Fruit fly (Drosophila melanogaster): Measurements from ENCODE around the gene CG5078.

Gene CG5078

DNA sequence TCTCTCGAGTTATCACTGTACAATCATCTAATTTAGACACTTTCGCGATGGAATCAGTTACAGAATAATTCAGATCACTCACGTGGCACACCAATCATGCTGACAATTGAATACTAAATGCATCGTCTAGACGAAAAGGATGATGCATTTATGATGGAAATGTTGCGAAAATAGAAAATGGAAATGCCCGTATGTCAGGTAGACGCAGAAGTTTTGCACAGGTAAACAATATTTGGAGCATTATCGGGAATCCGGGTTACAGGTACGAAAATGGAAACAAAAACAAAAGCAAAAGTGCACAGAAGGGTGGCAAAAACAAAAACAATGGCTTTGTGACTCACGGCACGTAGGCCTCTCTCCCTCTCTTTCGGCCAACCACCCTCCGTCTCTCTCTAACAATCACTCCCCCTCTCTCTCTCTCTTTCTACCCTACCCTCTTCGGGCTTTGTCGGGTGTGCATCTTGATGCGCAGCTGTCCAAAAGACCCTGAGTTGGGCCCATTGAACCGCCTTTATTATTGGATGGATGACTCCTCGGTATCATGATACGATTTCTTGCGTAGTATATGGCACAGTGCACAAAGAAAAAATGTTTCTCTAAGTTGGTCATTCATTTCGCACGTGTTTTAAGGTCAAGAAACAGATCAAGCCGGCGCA lies 11.5 kb downstream of the CG5078 start:
- TF ChIP-seq noc (tag; optimal IDR thresholded peaks at IDR 0.05) = no peak

DNA sequence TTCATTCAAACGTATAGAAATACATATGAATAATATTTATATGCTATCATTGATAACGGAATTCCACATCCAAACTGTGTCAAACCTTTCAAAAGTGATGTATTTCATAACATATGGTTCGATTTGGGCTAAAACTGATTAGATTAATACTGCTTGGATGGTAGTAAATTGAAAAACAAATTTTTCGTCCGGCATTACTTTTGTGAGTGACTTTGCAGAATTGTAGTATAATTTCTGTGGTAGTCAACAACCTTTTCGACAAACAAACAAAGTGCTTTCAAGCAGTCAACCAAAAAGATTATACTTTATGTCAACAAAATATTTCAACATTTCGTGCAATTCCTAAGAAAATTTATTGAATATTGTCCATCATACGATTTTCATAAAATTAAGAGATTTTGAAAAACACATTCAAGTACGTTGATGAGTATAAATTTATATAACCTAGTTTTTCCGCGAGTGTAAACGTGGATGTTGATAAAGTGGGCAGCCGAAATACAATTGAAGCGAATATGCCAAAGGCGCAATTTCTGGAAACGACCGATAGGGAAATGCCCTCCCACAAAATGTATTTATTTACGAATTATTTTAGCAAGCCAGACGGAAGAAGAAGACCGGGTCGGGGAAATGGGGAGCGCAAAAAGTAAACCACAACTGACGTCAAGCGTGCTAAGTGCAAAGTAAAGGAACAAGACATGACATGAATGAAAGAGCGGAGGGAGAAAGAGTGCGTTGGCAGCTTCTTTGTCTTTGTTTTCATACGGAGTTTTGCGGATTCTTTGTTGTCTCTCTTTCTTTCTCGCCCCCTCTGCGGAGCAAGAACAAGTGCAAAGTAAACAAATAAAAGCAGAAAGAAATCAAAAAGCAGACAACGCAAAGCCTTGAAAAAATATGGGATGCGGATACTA lies 12.3 kb downstream of the CG5078 start:
- TF ChIP-seq noc (tag; optimal IDR thresholded peaks at IDR 0.05) = no peak

DNA sequence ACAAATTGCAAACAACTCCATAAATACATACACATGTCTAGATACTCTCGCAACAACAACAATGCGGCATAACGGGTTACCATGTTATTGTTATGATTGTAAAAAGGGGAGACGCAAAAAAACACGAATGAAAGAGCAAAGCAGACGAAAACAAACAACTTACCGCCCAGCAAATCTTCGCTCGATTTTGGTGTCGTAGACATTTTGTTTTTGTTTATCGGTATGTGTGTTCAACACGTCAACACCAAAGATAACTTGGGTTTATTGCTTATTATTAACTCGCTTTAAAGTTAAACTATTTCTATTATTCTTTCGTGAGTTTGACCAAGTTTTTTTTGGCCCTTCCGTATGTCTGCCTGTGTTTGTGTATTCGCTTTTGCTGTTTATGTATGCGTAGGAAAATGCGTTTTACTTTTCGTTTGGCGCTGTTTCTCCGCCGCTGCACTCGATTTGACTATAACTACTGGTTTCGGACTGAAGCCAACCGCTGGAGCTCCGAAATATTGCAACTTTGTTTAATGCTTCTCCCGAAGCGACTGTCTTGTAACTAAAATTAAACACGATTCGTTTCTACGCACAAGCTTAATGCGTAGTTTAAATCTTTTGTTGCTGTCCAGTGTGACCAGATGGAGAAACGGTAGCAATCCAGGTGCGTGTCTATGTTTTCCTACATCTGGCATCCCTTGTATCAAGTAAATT lies 13.1 kb downstream of the CG5078 start, which contains the start of gene BNIP3:
Gene BNIP3, minus strand, starts transcription at position 589 of the 699 bp plus-strand sequence.
- peak; percentile 20 for TF ChIP-seq noc (tag; optimal IDR thresholded peaks at IDR 0.05)

DNA sequence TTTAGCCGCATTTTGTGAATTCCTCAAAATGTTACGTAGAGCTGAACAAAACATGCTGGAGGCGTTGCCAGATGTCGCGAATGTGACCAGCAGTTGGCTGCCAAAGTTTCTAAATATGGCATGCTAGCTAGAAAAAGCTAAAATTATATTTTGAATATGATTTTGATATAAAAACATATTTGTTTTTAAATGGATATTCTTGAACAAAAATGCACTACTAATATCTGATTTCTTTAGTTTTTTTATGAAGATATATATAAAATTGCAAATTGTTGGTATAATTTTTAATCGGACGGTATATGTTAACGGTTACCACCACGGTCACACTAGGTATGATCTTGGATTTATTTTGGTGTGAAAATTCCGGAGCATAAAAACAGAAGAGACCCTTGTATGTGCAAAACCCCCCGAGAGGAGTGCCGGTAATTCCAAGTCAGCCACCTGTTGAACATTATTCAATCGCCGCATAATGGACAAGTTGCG lies 14.9 kb downstream of the CG5078 start, which contains the start of the genes mTerf3 and CG5104:
Gene mTerf3, minus strand, starts transcription at position 86 of the 483 bp plus-strand sequence.
Gene CG5104, plus strand, starts transcription at position 323 of the 483 bp plus-strand sequence.
- TF ChIP-seq noc (tag; optimal IDR thresholded peaks at IDR 0.05) = peak; percentile 21

DNA sequence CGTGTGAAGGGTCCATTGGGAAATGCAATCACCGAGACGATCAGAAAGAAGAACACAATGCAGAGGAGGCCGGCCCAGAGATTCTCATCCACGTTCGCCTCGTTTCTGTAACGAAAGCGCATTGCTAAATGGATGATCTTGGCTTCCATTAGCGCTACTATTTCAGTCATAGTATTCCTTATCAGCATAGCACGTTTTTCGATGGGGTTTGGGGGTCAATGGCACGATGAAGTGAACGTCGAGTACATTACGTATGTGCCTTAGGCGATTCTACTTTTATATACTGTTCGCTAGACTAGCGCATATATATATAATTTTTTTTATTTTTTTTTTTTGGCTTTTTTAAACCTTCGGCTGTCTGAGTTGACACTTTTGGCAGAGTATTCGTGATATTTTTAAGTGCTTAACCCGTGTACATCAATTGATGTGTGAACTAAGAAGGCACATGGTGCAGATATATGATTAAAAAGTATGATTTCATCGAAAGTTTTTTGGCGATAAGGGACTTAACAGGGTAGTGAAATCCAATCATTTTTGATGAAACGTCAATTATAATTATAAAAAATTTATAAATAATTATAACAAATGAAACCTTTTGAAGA lies 18.7 kb downstream of the CG5078 start:
- peak; percentile 6 for TF ChIP-seq noc (tag; optimal IDR thresholded peaks at IDR 0.05)

DNA sequence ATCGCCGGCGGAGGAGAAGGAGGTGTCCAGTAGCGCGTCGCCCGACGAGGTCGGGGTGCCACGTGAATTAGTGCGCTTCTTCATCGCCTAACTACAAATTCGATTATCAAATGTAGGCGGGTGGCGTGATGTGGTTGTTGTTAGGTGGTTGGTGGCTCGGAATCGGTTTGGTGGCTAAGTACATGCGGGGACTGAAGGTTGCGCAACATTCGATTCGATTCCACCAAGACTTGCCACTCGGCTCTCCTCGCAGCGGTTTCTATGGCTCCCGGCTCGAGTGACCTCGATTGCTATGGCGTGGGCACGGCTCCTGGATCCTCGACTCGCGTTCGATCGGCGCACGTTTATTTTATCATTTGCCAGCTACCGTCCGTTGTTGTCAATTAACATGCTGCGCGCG lies 19.9 kb downstream of the CG5078 start:
- no peak for TF ChIP-seq noc (tag; optimal IDR thresholded peaks at IDR 0.05)

DNA sequence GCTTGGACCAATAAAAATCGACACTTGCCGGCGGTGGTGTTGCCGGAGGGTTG lies 20.1 kb downstream of the CG5078 start, which contains the start of gene Pss:
Gene Pss, minus strand, starts transcription at position 32 of the 53 bp plus-strand sequence.
- TF ChIP-seq noc (tag; optimal IDR thresholded peaks at IDR 0.05) = no peak

DNA sequence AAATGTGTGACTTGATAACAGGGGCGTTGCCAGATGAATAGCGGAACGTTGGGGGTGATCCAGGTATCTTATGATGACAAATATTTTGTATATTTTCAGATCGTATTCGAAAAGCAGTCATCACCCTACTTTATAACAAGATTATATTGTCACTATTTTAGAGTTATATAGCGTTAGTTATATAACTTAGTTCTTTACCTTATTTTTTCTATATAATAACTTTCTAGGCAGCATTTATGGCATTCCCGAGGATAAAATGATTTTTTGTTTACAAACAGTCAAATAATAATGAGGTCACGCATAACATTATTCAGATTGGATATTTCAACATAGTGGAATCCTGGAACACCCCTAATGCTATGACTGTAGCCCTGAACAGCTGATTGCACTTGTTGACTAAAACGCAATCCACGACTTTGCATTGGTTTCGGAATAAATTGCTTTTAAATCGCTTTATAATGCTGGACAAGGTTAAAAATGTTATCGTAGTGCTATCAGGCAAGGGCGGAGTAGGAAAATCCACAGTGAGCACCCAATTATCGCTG lies 20.4 kb downstream of the CG5078 start, which contains the start of gene Nubp2:
Gene Nubp2, plus strand, starts transcription at position 381 of the 545 bp plus-strand sequence.
- peak; percentile 95 for TF ChIP-seq noc (tag; optimal IDR thresholded peaks at IDR 0.05)

DNA sequence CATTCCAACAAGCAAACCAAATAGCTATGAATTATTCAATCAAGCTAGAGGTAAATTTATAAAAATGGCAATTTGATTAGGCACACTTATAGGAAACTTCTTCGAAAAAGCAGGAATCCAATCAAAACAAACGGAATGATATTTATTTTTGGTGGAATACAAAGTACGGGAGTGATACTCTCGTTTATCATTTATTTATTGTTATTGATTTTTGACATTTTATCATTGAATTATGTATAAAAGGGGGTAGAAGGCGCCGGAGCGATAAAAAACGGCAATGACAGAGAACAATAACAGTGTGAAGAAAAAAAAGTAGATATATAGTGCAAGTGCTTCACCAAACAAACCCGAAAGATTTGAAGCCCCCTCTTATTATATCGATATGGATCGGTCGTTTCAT lies 24.1 kb downstream of the CG5078 start:
- no peak for TF ChIP-seq noc (tag; optimal IDR thresholded peaks at IDR 0.05)

DNA sequence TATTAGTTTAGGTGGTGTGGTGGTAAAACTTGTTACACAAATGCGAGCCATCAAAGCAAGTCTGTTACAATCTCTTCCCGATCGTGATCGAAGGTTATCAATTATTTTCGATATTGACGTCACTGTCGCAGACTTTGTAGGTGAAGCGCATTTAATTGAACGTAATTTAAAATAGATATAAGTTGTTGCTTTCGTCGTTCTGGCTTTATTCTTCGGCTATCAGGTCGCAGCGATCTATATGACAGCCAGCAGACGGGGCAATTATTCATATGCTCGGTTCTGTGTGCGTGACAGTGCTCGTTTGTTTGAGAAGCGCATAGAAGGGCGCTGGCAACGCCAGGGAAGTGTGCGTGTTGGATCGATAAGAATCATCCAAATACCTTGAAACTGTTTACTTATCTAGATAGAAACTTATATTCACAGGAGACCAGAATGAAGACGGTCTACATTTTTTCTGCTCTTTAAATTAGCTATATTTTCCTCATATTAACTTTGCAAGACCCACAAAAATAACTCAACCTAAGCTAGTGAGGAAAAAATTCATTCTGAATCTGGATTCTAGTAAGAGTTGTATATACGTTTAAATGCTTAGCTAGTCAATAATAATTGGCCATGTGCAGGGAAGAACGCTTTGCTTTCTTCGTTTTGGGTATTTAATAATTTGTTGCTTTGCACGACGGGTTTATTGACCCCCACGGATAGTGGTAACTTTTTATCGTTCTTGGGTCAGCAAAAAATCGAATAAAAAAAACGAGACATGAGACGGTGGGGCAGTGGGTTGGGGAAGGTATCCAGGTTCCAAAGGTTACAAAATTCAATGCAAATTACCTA lies 24.7 kb downstream of the CG5078 start:
- no peak for TF ChIP-seq noc (tag; optimal IDR thresholded peaks at IDR 0.05)

DNA sequence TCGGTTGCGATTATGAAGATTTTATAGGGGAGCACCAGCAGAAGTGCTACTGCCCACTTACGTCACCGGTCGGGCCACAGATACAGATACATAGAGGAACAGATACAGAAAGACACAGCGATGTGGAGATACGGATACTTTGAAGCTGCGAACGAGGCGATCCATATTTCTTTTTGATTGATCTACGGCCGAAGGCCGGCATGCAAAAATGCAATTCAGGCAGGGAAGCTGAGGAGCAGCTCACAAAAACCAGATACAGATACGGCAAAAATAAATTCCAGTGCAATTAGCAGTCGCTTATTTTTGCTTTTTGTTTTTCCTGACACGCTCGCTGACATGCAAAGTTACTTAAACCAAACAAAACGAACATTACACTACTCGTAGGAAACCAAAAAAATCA lies 25.4 kb downstream of the CG5078 start:
- TF ChIP-seq noc (tag; optimal IDR thresholded peaks at IDR 0.05) = no peak

DNA sequence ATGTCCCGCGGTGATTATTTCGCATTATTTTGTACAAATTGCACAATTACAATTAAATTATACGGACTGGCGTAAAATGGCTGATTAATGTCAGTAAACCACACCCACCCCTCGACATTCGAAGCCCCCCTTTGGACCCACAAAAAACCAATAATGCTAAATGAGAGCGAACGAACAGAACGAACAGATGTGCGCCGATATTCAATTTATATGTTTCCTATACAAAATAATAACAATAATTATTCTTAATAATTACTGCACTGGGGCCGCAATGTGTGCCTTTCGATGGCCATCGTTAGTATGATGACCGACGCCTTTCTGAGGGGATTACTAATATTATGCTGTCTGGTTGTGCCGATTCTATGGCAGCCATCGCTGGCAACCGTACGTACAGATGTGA lies 27.6 kb downstream of the CG5078 start, which contains the start of gene CG13250:
Gene CG13250, plus strand, starts transcription at position 301 of the 400 bp plus-strand sequence.
- TF ChIP-seq noc (tag; optimal IDR thresholded peaks at IDR 0.05) = no peak

DNA sequence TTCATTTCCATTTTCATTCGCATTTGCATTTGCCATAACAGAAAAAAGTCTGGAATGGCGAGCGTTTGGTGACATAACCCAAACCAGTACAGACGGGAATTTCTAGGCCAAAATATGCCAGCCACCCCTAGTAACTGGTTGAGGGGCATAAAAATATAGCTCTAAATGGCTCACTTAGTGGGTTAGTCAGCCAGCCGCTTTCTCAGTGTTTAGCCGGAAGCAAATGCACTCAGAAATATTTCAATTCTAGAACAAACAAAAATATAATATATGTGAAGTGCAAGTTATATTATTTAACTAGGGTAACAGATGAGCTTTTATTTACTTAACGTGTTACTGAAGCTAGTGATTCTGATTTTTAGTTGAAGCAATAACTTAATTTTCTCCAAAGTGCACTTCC lies 31.1 kb downstream of the CG5078 start:
- TF ChIP-seq noc (tag; optimal IDR thresholded peaks at IDR 0.05) = no peak

DNA sequence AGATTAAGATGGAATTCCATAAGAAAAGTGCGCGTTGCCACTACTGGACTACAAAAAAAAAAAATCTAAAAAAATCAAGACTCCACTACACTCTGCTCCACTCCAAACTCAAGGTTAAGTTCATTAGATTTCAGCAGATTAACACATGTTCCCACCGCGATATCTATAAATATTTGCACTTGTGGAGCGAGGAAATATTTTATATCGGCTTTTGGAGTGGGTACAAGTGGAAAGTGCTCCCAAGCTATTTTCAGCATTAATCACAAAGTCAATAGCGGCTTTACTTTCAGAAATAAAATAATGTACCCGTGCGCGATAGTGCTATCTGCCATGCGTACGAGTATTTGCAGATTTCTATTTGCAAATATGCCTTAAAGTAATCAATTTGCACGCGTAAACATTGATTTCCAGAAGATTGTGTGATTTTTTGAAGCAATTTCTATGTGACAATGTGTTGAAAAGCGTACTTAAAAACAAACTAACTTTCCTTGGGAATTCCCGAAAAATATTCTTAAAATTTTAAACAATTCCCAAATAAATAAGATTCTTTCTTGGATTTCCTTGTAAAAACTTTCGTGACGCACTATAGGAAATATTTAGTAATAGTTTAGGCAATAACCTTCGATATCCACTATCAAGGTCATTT lies 31.9 kb downstream of the CG5078 start:
- peak; percentile 59 for TF ChIP-seq noc (tag; optimal IDR thresholded peaks at IDR 0.05)

Measured in whole organism, larva.